Worm (Caenorhabditis elegans): Measurements from ENCODE around the gene lsy-2.

- TF ChIP-seq cey-2 (tag; optimal IDR thresholded peaks at IDR 0.05; ENCODE audit: borderline replicate concordance, insufficient read depth), result no peak
- no peak for TF ChIP-seq lin-39 (tag; optimal IDR thresholded peaks at IDR 0.05)
- no peak for TF ChIP-seq unc-62 (GFP tag; optimal IDR thresholded peaks at IDR 0.05 in 1 of 2)
- no peak for TF ChIP-seq unc-62 (tag; optimal IDR thresholded peaks at IDR 0.05)
- TF ChIP-seq ZK546.5 (tag; optimal IDR thresholded peaks at IDR 0.05), result no peak
- no peak for TF ChIP-seq F10B5.3 (tag; optimal IDR thresholded peaks at IDR 0.05)
Measured at ce11 chrX:2131650-2132049, 42.1 kb downstream of the lsy-2 start, which contains the start of gene F53B1.9.
